Worm (Caenorhabditis elegans) whole organism, early embryonic: Measurements from ENCODE around the gene F55C10.5.
"Not testable (repeated sequence)": the region's sequence is repeated elsewhere in the genome, so short reads cannot be mapped to it uniquely, and the experiment has no call there.

Experiments
- B0310.2 ChIP-seq: sonication (generic microtip); optimal IDR thresholded peaks from 2 replicates; lab custom pipeline; 2016; ENCODE audit warnings: mild to moderate bottlenecking, missing genetic modification characterization, missing compliant biosample characterization
- F13C5.2 ChIP-seq: sonication (generic microtip); optimal IDR thresholded peaks from 2 replicates; lab custom pipeline; 2017; ENCODE audit warnings: mild to moderate bottlenecking, missing genetic modification characterization, inconsistent platforms, missing compliant biosample characterization
- aly-1 ChIP-seq: sonication (generic microtip); optimal IDR thresholded peaks from 2 replicates; lab custom pipeline; 2016; ENCODE audit warnings: missing genetic modification characterization, missing compliant biosample characterization
- ama-1 ChIP-seq: fragments of 150-350 bp; optimal IDR thresholded peaks from 2 replicates; lab custom pipeline; 2014
- ceh-13 ChIP-seq: fragments of 200-800 bp; sonication (Bioruptor generic); optimal IDR thresholded peaks from 2 replicates; lab custom pipeline; 2018; ENCODE audit warnings: mild to moderate bottlenecking, missing genetic modification characterization, missing compliant biosample characterization
- ceh-36 ChIP-seq: sonication (generic microtip); optimal IDR thresholded peaks from 2 replicates; lab custom pipeline; 2016; ENCODE audit warnings: missing genetic modification characterization, inconsistent platforms, missing compliant biosample characterization
- ets-7 ChIP-seq: sonication (generic microtip); optimal IDR thresholded peaks from 2 replicates; lab custom pipeline; 2016; ENCODE audit warnings: missing genotype, missing genetic modification characterization, missing compliant biosample characterization
- flt-1 ChIP-seq: fragments of 200-800 bp; sonication (Bioruptor generic); IDR thresholded peaks from 2 replicates; pipeline ENCODE4 v1.3.6; 2022; ENCODE audit warnings: missing genetic modification characterization, missing compliant biosample characterization
- hmbx-1 ChIP-seq: sonication (generic microtip); optimal IDR thresholded peaks from 2 replicates; lab custom pipeline; 2016; ENCODE audit warnings: mild to moderate bottlenecking, missing genetic modification characterization, missing compliant biosample characterization
- hmg-4 ChIP-seq: fragments of 200-800 bp; sonication (Bioruptor generic); optimal IDR thresholded peaks from 2 replicates; lab custom pipeline; 2018; ENCODE audit warnings: mild to moderate bottlenecking, missing genetic modification characterization, missing compliant biosample characterization
- hnd-1 ChIP-seq: sonication (generic microtip); optimal IDR thresholded peaks from 2 replicates; lab custom pipeline; 2016; ENCODE audit warnings: missing genetic modification characterization, missing compliant biosample characterization
- pes-1 ChIP-seq: fragments of 200-800 bp; sonication (Bioruptor generic); IDR thresholded peaks from 2 replicates; pipeline ENCODE4 v1.3.6; 2022; ENCODE audit warnings: missing genetic modification reagents, missing genetic modification characterization, missing compliant biosample characterization
- scrt-1 ChIP-seq: fragments of 200-800 bp; sonication (Bioruptor generic); IDR thresholded peaks from 2 replicates; pipeline ENCODE4 v1.3.6; 2022; ENCODE audit warnings: missing genetic modification characterization, missing compliant biosample characterization
- sea-1 ChIP-seq: fragments of 200-800 bp; sonication (Bioruptor generic); conservative IDR thresholded peaks from 2 replicates; pipeline ENCODE4 v1.3.6; 2022; ENCODE audit warnings: missing genetic modification characterization, missing compliant biosample characterization
- tbx-11 ChIP-seq: fragments of 200-800 bp; sonication (Bioruptor generic); IDR thresholded peaks from 2 replicates; pipeline ENCODE4 v1.3.6; 2022; ENCODE audit warnings: missing genetic modification characterization, missing compliant biosample characterization
- tbx-37 ChIP-seq: fragments of 200-800 bp; sonication (Bioruptor generic); conservative IDR thresholded peaks from 2 replicates; pipeline ENCODE4 v1.3.6; 2022; ENCODE audit warnings: missing genetic modification reagents, missing genetic modification characterization, missing compliant biosample characterization
- tra-4 ChIP-seq: sonication (generic microtip); optimal IDR thresholded peaks from 2 replicates; lab custom pipeline; 2017; ENCODE audit warnings: missing genetic modification characterization, missing compliant biosample characterization

The F55C10.5 gene

DNA sequence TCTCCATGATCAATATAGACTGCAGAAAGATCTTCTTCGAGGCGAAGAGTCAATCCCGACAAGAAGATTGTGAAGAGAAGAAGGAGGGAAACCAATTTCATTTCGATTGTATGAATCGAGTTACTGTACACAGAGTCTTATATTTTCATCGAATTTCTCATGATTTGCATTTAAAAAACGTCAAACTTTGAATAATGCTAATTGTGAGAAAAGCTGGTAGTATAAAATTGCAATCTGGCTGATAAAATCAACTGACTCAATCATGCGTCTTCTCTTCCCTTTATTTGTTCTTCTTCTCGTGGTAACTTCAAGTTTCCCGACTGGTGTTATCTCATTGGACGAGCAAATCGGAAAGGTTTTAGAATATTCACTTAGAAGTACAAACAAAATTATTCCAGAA, 7.5 kb downstream of the F55C10.5 start, which contains the start of the genes K03B8.11 and K03B8.14:
TSS of gene K03B8.11 (minus strand) at position 101 of the 400 bp plus-strand sequence.
TSS of gene K03B8.14 (plus strand) at position 110 of the 400 bp plus-strand sequence.
- TF ChIP-seq aly-1 (no peak), ets-7 (tag; lab: Kevin White, UChicago) (no peak), hmbx-1 (tag; lab: Kevin White, UChicago) (no peak), hnd-1 (no peak), tbx-11 (GFP tag; lab: Robert Waterston, UW) (no peak), scrt-1 (no peak), ama-1 (no peak), hmg-4 (GFP tag; lab: Kevin White, UChicago) (no peak), ceh-13 (no peak), ceh-36 (tag; lab: Kevin White, UChicago) (no peak), flt-1 (GFP tag; lab: Robert Waterston, UW) (no peak), sea-1 (GFP tag; lab: Robert Waterston, UW) (no peak), F13C5.2 (tag; lab: Kevin White, UChicago) (no peak)

DNA sequence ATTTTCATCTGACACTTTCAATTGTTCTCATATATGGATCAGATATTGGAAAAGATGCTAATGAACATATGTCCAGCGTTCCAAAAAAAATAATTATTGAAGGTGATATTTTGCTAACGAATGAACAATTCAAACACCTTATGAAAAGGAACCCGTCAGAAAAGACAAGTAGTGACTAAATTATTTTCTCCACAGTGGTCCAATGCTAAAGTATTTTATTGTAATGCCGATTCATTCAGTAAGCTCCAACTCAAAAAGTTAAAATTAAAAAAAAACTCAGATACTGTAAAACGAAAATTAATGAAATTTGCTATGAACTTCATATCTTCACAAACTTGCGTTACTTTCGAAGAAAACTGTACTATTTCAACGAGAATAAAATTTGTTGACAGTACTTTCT, 9.1 kb downstream of the F55C10.5 start, which contains the start of gene nas-16:
TSS of gene nas-16 (plus strand) at position 301 of the 400 bp plus-strand sequence.
- no peak for TF ChIP-seq tbx-37 (GFP tag; lab: Robert Waterston, UW)
- TF ChIP-seq pes-1 (GFP tag; lab: Robert Waterston, UW), result no peak
- TF ChIP-seq ama-1, result no peak
- no peak for TF ChIP-seq ets-7 (tag; lab: Kevin White, UChicago)
- TF ChIP-seq hnd-1, result no peak
- TF ChIP-seq hmg-4 (GFP tag; lab: Kevin White, UChicago), result no peak
- no peak for TF ChIP-seq ceh-13
- TF ChIP-seq F13C5.2 (tag; lab: Kevin White, UChicago), result no peak
- TF ChIP-seq flt-1 (GFP tag; lab: Robert Waterston, UW), result no peak
- no peak for TF ChIP-seq ceh-36 (tag; lab: Kevin White, UChicago)
- TF ChIP-seq B0310.2 (tag; lab: Kevin White, UChicago), result no peak
- no peak for TF ChIP-seq sea-1 (GFP tag; lab: Robert Waterston, UW)
- TF ChIP-seq hmbx-1 (tag; lab: Kevin White, UChicago), result no peak
- TF ChIP-seq tra-4, result no peak

DNA sequence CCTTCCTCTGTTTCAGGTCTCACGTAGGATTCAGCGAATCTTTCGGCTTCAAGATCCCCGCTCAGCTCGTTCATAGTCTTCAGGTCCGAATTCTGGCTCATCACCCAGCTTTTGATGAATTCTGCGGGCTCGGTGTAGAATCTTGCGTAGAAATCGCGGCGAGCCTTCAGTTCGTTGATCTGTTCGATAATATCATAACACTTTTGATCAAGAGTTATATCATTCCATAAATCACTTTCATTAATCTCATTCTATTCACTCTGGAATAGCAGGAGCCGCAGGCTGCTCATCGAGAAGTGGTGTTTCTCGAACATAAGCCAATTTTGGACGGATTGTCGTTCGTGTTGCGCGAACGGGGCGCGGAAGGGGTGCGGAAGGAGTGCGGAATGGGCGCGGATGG, 12.1 kb downstream of the F55C10.5 start, which contains the start of gene K03B8.4:
TSS of gene K03B8.4 (minus strand) at position 101 of the 400 bp plus-strand sequence.
- TF ChIP-seq F13C5.2 (tag; lab: Kevin White, UChicago); sea-1 (GFP tag; lab: Robert Waterston, UW); tbx-37 (GFP tag; lab: Robert Waterston, UW): not testable (repeated sequence)

DNA sequence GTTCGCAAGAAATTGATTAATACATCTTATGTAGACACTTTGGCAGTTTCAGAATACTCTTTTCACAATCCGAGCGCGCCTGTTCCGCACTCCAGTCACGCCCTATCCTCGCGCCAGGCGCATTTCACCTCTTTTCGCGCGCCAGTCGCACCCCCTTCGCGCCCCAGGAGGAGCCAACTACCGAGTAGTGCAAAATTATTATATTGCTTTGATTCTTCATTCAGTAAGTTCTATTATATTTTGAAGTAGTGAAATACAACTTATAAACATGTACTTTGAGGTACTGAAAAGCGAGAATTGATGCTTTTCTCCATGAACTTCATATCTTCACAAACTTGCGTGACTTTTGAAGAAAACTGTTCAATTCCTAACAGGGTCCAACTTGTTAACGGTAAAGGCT, 13.2 kb downstream of the F55C10.5 start, which contains the start of gene nas-18:
TSS of gene nas-18 (plus strand) at position 301 of the 400 bp plus-strand sequence.
- TF ChIP-seq tbx-37 (GFP tag; lab: Robert Waterston, UW); aly-1; hmbx-1 (tag; lab: Kevin White, UChicago): not testable (repeated sequence)

DNA sequence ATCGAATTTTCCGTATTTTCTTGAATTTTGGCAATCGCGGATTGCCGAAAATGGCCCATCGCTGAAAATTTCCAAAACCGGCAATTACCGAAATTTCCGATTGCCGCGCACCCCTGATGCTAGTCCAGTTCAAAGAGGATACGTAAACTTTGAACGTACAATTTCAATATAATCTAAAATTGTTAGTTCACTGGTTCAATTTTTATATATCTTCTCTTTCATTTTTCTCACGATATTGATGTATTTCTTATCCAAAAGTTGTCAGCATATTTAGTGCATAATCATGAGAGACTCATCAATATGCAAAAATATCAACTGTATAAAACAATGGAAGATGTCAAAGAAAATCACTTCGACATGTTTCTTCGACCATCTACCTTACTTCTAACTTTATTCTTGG, 15.7 kb downstream of the F55C10.5 start, which contains the start of gene nas-17:
TSS of gene nas-17 (plus strand) at position 301 of the 400 bp plus-strand sequence.
- TF ChIP-seq tra-4, result no peak

DNA sequence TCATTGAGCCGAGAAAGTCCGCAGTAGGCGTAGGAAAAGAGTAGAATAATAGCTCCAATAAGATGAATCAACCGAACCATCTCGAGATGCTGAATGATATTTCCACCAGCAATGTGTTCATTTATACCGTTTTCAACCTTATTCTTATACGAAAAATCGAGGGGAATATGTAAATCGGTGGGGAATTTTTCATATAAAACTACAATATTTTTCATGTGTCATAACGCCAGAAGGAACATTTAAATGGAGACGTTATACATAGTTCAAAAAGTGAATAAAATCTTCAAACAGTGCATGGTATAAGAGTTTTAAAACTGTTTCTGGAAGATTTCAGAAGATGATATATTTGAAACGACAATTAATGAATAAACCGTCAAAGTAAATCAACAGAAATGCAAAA, 19.7 kb downstream of the F55C10.5 start, which contains the start of gene nas-19:
TSS of gene nas-19 (minus strand) at position 101 of the 400 bp plus-strand sequence.
- TF ChIP-seq ceh-36 (tag; lab: Kevin White, UChicago), result no peak
- no peak for TF ChIP-seq hmbx-1 (tag; lab: Kevin White, UChicago)
- no peak for TF ChIP-seq ama-1
- no peak for TF ChIP-seq tbx-11 (GFP tag; lab: Robert Waterston, UW)
- TF ChIP-seq F13C5.2 (tag; lab: Kevin White, UChicago), result no peak
- no peak for TF ChIP-seq tbx-37 (GFP tag; lab: Robert Waterston, UW)
- TF ChIP-seq hmg-4 (GFP tag; lab: Kevin White, UChicago), result no peak
- no peak for TF ChIP-seq flt-1 (GFP tag; lab: Robert Waterston, UW)
- TF ChIP-seq ceh-13, result no peak
- no peak for TF ChIP-seq hnd-1
- TF ChIP-seq B0310.2 (tag; lab: Kevin White, UChicago), result no peak
- no peak for TF ChIP-seq tra-4
- no peak for TF ChIP-seq sea-1 (GFP tag; lab: Robert Waterston, UW)

DNA sequence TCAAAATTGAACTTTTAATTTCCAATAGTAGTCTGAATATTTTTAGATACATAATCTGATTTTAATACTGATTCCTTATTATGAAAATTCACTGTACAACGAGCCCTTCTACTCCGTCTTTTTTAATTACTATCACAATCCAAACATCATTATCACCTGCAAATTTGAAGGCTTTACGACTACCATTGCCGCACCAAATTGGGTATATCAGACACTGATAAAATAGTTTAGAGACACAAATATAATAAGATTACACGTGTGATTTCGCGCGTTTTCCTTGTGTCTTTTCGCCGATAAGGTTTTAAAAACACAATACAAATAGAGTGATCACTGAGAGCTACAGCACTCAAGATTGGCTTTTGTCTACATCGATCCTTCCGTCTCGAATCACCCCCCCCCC, 20.2 kb downstream of the F55C10.5 start:
- TF ChIP-seq F13C5.2 (tag; lab: Kevin White, UChicago) (no peak), B0310.2 (tag; lab: Kevin White, UChicago) (no peak), flt-1 (GFP tag; lab: Robert Waterston, UW) (no peak), tbx-37 (GFP tag; lab: Robert Waterston, UW) (no peak)

DNA sequence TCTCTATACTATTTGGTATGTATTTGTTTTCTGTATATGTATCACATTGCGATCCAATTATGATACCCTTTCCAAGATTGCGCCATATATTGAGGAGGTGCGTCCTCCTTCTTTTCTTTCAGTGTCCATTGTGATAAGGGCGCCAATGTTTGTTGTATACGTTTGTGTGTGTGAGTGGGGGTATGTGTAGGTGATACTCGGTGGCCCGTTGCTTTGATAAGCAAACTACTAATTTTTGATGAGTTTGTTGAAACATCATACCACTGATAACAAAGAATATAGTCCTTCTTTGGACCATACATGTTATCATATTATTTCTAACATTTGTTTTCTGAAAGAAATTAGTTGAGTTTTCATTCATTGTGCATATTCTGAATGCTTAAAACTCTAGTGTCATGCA, 20.8 kb downstream of the F55C10.5 start:
- TF ChIP-seq ceh-36 (tag; lab: Kevin White, UChicago) (no peak), flt-1 (GFP tag; lab: Robert Waterston, UW) (no peak), aly-1 (no peak), tbx-11 (GFP tag; lab: Robert Waterston, UW) (no peak), hnd-1 (no peak), B0310.2 (tag; lab: Kevin White, UChicago) (no peak)

DNA sequence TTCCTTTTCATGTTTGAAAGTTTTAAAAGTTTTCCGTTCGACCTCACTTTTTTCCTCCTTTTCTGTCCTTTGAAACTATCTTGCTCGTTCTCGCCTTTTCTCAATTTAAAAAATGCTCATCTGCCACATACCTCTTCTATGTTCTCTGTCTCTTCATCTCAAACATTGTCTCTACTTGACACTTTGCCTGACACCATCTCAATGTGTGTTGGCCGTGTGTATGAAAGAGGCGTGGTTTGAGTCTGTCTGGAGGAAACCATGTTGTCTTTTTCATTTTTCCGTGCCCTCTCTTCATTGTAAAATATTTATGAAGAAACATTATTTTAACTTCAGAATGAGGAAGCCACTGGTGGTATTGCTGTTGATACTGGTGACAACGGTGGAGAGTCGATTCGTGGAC, 24.3 kb downstream of the F55C10.5 start, which contains the start of gene K03B8.6:
TSS of gene K03B8.6 (plus strand) at position 334 of the 400 bp plus-strand sequence.
- TF ChIP-seq ceh-36 (tag; lab: Kevin White, UChicago), result no peak
- no peak for TF ChIP-seq tra-4
- TF ChIP-seq ceh-13, result no peak
- no peak for TF ChIP-seq B0310.2 (tag; lab: Kevin White, UChicago)
- TF ChIP-seq hmbx-1 (tag; lab: Kevin White, UChicago), result no peak
- no peak for TF ChIP-seq flt-1 (GFP tag; lab: Robert Waterston, UW)
- no peak for TF ChIP-seq F13C5.2 (tag; lab: Kevin White, UChicago)
- no peak for TF ChIP-seq scrt-1
- TF ChIP-seq tbx-11 (GFP tag; lab: Robert Waterston, UW), result no peak
- no peak for TF ChIP-seq hmg-4 (GFP tag; lab: Kevin White, UChicago)
- no peak for TF ChIP-seq hnd-1
- TF ChIP-seq ets-7 (tag; lab: Kevin White, UChicago), result no peak
- TF ChIP-seq tbx-37 (GFP tag; lab: Robert Waterston, UW), result no peak
- TF ChIP-seq aly-1, result no peak
- TF ChIP-seq ama-1, result no peak
- TF ChIP-seq pes-1 (GFP tag; lab: Robert Waterston, UW), result no peak
- no peak for TF ChIP-seq sea-1 (GFP tag; lab: Robert Waterston, UW)
